Worm (Caenorhabditis elegans) whole organism, mixed stage, embryonic: ENCODE results near the gene Y45G5AM.3.

Source experiments
- M03D4.4 ChIP-seq: sonication (generic microtip); optimal IDR thresholded peaks from 2 replicates; lab custom pipeline; 2017; ENCODE audit warnings: mild to moderate bottlenecking, missing genetic modification characterization, missing compliant biosample characterization
- blmp-1 ChIP-seq: fragments of 150-350 bp; optimal IDR thresholded peaks from 2 replicates; lab custom pipeline; 2014; ENCODE audit warnings: missing biosample characterization, missing genetic modification characterization
- ceh-39 ChIP-seq: fragments of 150-350 bp; optimal IDR thresholded peaks from 2 replicates; lab custom pipeline; 2014; ENCODE audit warnings: missing biosample characterization, missing genetic modification characterization
- ceh-43 ChIP-seq: fragments of 200-800 bp; sonication (Bioruptor generic); optimal IDR thresholded peaks from 2 replicates; lab custom pipeline; 2018; ENCODE audit warnings: mild to moderate bottlenecking, missing genetic modification characterization, moderate library complexity, missing compliant biosample characterization
- ceh-83 ChIP-seq: fragments of 200-800 bp; sonication (Bioruptor generic); optimal IDR thresholded peaks from 2 replicates; lab custom pipeline; 2018; ENCODE audit warnings: mild to moderate bottlenecking, missing genetic modification characterization, missing compliant biosample characterization
- ces-1 ChIP-seq: fragments of 150-350 bp; optimal IDR thresholded peaks from 2 replicates; lab custom pipeline; 2014; ENCODE audit warnings: missing biosample characterization, missing genetic modification reagents, missing genetic modification characterization
- cnd-1 ChIP-seq: fragments of 200-800 bp; sonication (Bioruptor generic); optimal IDR thresholded peaks from 2 replicates; lab custom pipeline; 2018; ENCODE audit warnings: mild to moderate bottlenecking, missing genetic modification characterization, missing compliant biosample characterization
- drap-1 ChIP-seq: fragments of 200-800 bp; sonication (Bioruptor generic); optimal IDR thresholded peaks from 3 replicates; lab custom pipeline; 2018; ENCODE audit warnings: mild to moderate bottlenecking, missing genetic modification characterization, missing compliant biosample characterization
- flh-1 ChIP-seq: fragments of 200-800 bp; sonication (Bioruptor generic); optimal IDR thresholded peaks from 2 replicates; lab custom pipeline; 2018; ENCODE audit warnings: mild to moderate bottlenecking, missing genetic modification characterization, moderate library complexity, missing compliant biosample characterization
- ham-2 ChIP-seq: fragments of 200-800 bp; sonication (Bioruptor generic); optimal IDR thresholded peaks from 2 replicates; lab custom pipeline; 2018; ENCODE audit warnings: mild to moderate bottlenecking, missing genetic modification characterization, missing compliant biosample characterization
- lin-13 ChIP-seq: fragments of 150-350 bp; optimal IDR thresholded peaks from 2 replicates; lab custom pipeline; 2014; ENCODE audit warnings: missing biosample characterization, missing genetic modification characterization
- lin-32 ChIP-seq: fragments of 200-800 bp; sonication (Bioruptor generic); optimal IDR thresholded peaks from 2 replicates; lab custom pipeline; 2018; ENCODE audit warnings: mild to moderate bottlenecking, missing genetic modification characterization, missing compliant biosample characterization
- lsy-2 ChIP-seq: fragments of 150-350 bp; optimal IDR thresholded peaks from 2 replicates; lab custom pipeline; 2014; ENCODE audit warnings: missing biosample characterization, missing genetic modification characterization
- mab-5 ChIP-seq: fragments of 150-350 bp; optimal IDR thresholded peaks from 2 replicates; lab custom pipeline; 2014; ENCODE audit warnings: missing biosample characterization, missing genetic modification characterization
- mep-1 ChIP-seq: fragments of 150-350 bp; optimal IDR thresholded peaks from 2 replicates; lab custom pipeline; 2017; ENCODE audit warnings: missing biosample characterization, missing genetic modification reagents, missing genetic modification characterization, inconsistent platforms
- mls-2 ChIP-seq: sonication (generic microtip); optimal IDR thresholded peaks from 2 replicates; lab custom pipeline; 2016; ENCODE audit warnings: mild to moderate bottlenecking, missing genetic modification characterization, moderate library complexity, missing compliant biosample characterization
- nhr-12 ChIP-seq: fragments of 150-350 bp; optimal IDR thresholded peaks from 2 replicates; lab custom pipeline; 2014; ENCODE audit warnings: missing biosample characterization, missing genetic modification characterization
- nhr-2 ChIP-seq: fragments of 150-350 bp; optimal IDR thresholded peaks from 2 replicates; lab custom pipeline; 2014; ENCODE audit warnings: missing biosample characterization, missing genetic modification characterization
- nhr-237 ChIP-seq: fragments of 150-350 bp; optimal IDR thresholded peaks from 2 replicates; lab custom pipeline; 2014; ENCODE audit warnings: missing biosample characterization, missing genetic modification characterization
- nhr-28 ChIP-seq: fragments of 150-350 bp; optimal IDR thresholded peaks from 2 replicates; lab custom pipeline; 2014; ENCODE audit warnings: missing biosample characterization, missing genetic modification characterization
- pha-4 ChIP-seq: fragments of 150-350 bp; optimal IDR thresholded peaks from 2 replicates; lab custom pipeline; 2018; ENCODE audit warnings: missing biosample characterization, missing genetic modification reagents, missing genetic modification characterization
- sem-2 ChIP-seq: fragments of 200-800 bp; sonication (Bioruptor generic); optimal IDR thresholded peaks from 2 replicates; lab custom pipeline; 2018; ENCODE audit warnings: mild to moderate bottlenecking, missing genetic modification characterization, missing compliant biosample characterization
- snpc-4 ChIP-seq: fragments of 150-350 bp; optimal IDR thresholded peaks from 2 replicates; lab custom pipeline; 2014; ENCODE audit warnings: missing biosample characterization, missing genetic modification characterization
- sptf-1 ChIP-seq: sonication (generic microtip); optimal IDR thresholded peaks from 2 replicates; lab custom pipeline; 2017; ENCODE audit warnings: mild to moderate bottlenecking, missing genetic modification characterization, moderate library complexity, missing compliant biosample characterization
- tbx-8 ChIP-seq: fragments of 200-800 bp; sonication (Bioruptor generic); optimal IDR thresholded peaks from 2 replicates; lab custom pipeline; 2018; ENCODE audit warnings: mild to moderate bottlenecking, missing genetic modification characterization, moderate library complexity, missing compliant biosample characterization
- unc-120 ChIP-seq: sonication (generic microtip); optimal IDR thresholded peaks from 2 replicates; lab custom pipeline; 2017; ENCODE audit warnings: missing genetic modification characterization, missing compliant biosample characterization; ENCODE audit not compliant: poor library complexity, severe bottlenecking
- unc-39 ChIP-seq: fragments of 150-350 bp; optimal IDR thresholded peaks from 2 replicates; lab custom pipeline; 2014; ENCODE audit warnings: missing biosample characterization, missing genetic modification characterization
- unc-62 ChIP-seq: fragments of 150-350 bp; optimal IDR thresholded peaks from 2 replicates; lab custom pipeline; 2014; ENCODE audit warnings: missing biosample characterization, missing genetic modification reagents, missing genetic modification characterization
- zip-8 ChIP-seq: fragments of 150-350 bp; optimal IDR thresholded peaks from 2 replicates; lab custom pipeline; 2014; ENCODE audit warnings: missing biosample characterization, missing genetic modification characterization
- ztf-11 ChIP-seq: fragments of 150-350 bp; optimal IDR thresholded peaks from 2 replicates; lab custom pipeline; 2014; ENCODE audit warnings: missing biosample characterization, missing genetic modification characterization

Y45G5AM.3 gene

DNA sequence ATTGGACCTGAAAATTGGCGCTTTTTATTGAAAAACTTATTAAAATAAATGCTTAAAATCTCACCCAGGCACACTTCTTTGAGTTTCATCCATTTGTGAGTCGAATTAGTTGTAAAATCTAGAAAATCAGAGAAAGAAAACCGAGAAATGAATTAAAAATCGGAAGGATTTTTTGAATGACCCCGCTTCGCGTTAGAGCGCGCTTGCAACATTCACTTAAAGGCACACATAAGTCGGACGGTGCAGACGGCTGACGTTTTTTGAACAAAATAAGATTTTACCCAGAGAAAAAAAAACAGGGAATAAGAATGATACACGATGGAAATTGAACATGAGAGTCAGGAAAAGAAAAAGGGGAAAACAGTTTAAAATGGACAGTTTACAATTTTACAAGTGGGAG lies 5.3 kb downstream of the Y45G5AM.3 start:
- TF ChIP-seq sptf-1 (tag; lab: Kevin White, UChicago), result no peak
- TF ChIP-seq unc-39 (tag; lab: Kevin White, UChicago), result no peak
- peak; percentile 41 for TF ChIP-seq mep-1 (tag; lab: Kevin White, UChicago)
- TF ChIP-seq ces-1 (GFP tag; lab: Kevin White, UChicago), result peak; percentile 7
- peak; percentile 19 for TF ChIP-seq ceh-39 (tag; lab: Kevin White, UChicago)

DNA sequence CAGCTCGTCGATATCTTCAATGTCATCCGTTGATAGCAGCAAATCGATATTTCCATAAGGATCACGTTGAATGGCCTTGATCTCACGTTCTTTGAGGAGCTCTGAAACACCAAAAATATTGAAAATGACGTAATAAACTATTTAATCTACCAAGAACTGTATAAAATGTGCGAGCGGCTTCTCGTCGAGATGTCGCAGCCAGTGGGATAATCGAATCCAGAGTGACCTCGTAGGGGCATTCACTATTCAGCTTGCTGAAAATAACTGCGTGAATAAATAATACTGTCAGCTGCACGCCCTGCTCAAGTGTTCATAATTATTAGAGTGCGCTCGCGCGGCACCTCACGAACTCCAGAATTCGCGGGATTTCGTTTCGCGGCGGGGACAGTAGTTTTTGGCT lies 5.8 kb downstream of the Y45G5AM.3 start, which contains the start of gene Y45G5AM.7:
Y45G5AM.7 (minus strand) TSS at position 101 of the 400 bp plus-strand sequence.
- peak; percentile 21 for TF ChIP-seq zip-8 (tag; lab: Kevin White, UChicago)
- TF ChIP-seq sem-2, result no peak

DNA sequence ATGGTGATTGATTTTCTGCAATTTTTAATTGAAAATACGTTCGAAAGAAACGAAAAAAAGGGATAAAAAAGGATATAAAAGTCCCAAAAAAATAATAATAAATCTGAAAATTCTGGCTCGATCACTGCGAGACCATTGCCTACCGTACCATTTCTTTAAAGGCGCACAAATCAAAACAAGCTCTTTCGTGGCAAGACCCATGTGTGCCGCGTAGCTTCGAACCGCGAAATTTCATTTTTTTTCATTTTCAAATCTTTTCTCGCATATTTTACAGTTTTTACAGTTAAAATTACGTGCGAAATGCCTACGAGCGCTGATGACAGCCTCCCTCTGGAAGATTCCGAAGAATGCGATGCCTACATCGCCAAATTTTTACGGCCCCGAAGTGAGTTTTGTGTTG lies 11.3 kb downstream of the Y45G5AM.3 start, which contains the start of the genes coh-4 and pid-5:
coh-4 (minus strand) TSS at position 17 of the 400 bp plus-strand sequence.
pid-5 (plus strand) TSS at position 259 of the 400 bp plus-strand sequence.
- TF ChIP-seq ceh-43 (GFP tag; lab: Kevin White, UChicago), result no peak
- TF ChIP-seq mab-5 (tag; lab: Kevin White, UChicago), result no peak
- TF ChIP-seq M03D4.4 (tag; lab: Kevin White, UChicago), result no peak
- TF ChIP-seq sem-2, result no peak
- no peak for TF ChIP-seq ces-1 (GFP tag; lab: Kevin White, UChicago)
- no peak for TF ChIP-seq lin-13 (tag; lab: Kevin White, UChicago)
- no peak for TF ChIP-seq unc-62 (GFP tag; lab: Kevin White, UChicago)
- TF ChIP-seq ham-2, result no peak
- TF ChIP-seq nhr-12 (tag; lab: Kevin White, UChicago), result no peak
- TF ChIP-seq flh-1 (GFP tag; lab: Kevin White, UChicago), result no peak
- no peak for TF ChIP-seq unc-120 (tag; lab: Kevin White, UChicago)
- TF ChIP-seq nhr-28, result no peak

DNA sequence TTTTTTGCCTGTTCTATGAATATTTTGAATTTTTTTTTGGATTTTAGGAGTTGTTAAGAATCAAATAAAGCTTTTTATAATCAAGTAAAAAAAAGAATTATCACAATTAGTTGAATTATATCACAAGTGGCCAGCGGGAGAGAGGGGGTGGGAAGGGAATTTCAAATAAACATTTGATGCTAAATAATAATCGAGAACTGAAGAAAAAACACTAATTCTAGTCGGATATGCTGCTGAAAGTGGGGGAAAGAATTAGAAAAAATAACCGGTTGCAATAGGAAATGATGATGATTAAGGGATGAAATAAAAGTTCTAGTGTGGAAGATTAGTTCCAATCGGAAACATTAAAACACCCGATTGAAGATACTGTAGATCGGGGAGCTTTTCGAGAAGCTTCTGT lies 16.9 kb downstream of the Y45G5AM.3 start:
- no peak for TF ChIP-seq lin-32
- no peak for TF ChIP-seq cnd-1
- no peak for TF ChIP-seq nhr-237 (tag; lab: Kevin White, UChicago)
- TF ChIP-seq sptf-1 (tag; lab: Kevin White, UChicago), result no peak
- no peak for TF ChIP-seq mls-2 (tag; lab: Kevin White, UChicago)
- TF ChIP-seq drap-1 (GFP tag; lab: Kevin White, UChicago), result no peak
- no peak for TF ChIP-seq tbx-8
- TF ChIP-seq sem-2, result no peak
- TF ChIP-seq blmp-1, result no peak
- no peak for TF ChIP-seq flh-1 (GFP tag; lab: Kevin White, UChicago)
- no peak for TF ChIP-seq unc-39 (tag; lab: Kevin White, UChicago)
- TF ChIP-seq nhr-2 (tag; lab: Kevin White, UChicago), result no peak
- no peak for TF ChIP-seq pha-4 (tag; lab: Kevin White, UChicago)
- no peak for TF ChIP-seq lsy-2 (tag; lab: Kevin White, UChicago)
- TF ChIP-seq lin-13 (tag; lab: Kevin White, UChicago), result no peak
- no peak for TF ChIP-seq ceh-43 (GFP tag; lab: Kevin White, UChicago)
- TF ChIP-seq ceh-39 (tag; lab: Kevin White, UChicago), result no peak
- no peak for TF ChIP-seq zip-8 (tag; lab: Kevin White, UChicago)

DNA sequence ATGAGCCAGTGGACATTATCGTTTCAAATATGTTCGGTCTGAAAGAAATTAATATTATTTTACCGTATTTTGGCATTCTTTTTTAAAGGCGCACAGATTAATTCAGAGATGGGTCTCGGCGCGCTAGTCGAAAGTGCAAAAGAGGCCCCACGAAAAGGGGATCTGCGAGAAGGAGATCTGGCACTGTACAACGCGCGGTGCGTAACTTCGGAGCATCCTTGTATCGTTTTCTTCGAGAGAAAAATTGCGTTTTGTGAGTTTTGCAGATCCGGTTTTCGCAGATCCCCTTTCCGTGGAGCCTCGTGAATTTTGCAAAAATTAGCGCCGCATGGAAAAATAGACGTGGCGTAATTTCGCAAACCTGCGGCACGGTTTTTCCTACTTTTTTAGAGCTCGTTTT lies 17.4 kb downstream of the Y45G5AM.3 start:
- TF ChIP-seq mls-2 (tag; lab: Kevin White, UChicago) (no peak), lin-13 (tag; lab: Kevin White, UChicago) (no peak), cnd-1 (peak; percentile 45), pha-4 (tag; lab: Kevin White, UChicago) (no peak), ceh-83 (no peak), mep-1 (tag; lab: Kevin White, UChicago) (no peak), nhr-2 (tag; lab: Kevin White, UChicago) (no peak), ztf-11 (tag; lab: Kevin White, UChicago) (no peak), sptf-1 (tag; lab: Kevin White, UChicago) (peak; percentile 2), blmp-1 (no peak), snpc-4 (tag; lab: Kevin White, UChicago) (no peak), nhr-237 (tag; lab: Kevin White, UChicago) (no peak), unc-39 (tag; lab: Kevin White, UChicago) (no peak), lin-32 (peak; percentile 20), ces-1 (GFP tag; lab: Kevin White, UChicago) (no peak), ham-2 (no peak), lsy-2 (tag; lab: Kevin White, UChicago) (no peak)
